Fruit fly (Drosophila melanogaster): ENCODE data around the gene Antp.

dm6 chr3R:6909418-6909817, 89.6 kb downstream of the Antp start:
- no peak for TF ChIP-seq OdsH (GFP tag; optimal IDR thresholded peaks at IDR 0.05)
- TF ChIP-seq Hr78 (GFP tag; optimal IDR thresholded peaks at IDR 0.05), result no peak
- TF ChIP-seq dmrt93B (GFP tag; optimal IDR thresholded peaks at IDR 0.05), result no peak

All from whole organism, wandering third instar larva.